Fruit fly (Drosophila melanogaster) whole organism, embryonic: Measurements from ENCODE around the gene CG2865.
A peak's percentile ranks its signal among the peaks of the same experiment; 100 is the strongest.

Experiments used
- BEAF-32 ChIP-seq: fragments of 200-800 bp; sonication (Bioruptor generic); optimal IDR thresholded peaks from 3 replicates; lab custom pipeline; 2017; ENCODE audit warnings: missing biosample characterization, missing genetic modification characterization, mild to moderate bottlenecking, moderate library complexity, missing genetic modification reagents
- CG11085 ChIP-seq: fragments of 200-800 bp; sonication (Bioruptor generic); IDR thresholded peaks from 2 replicates; pipeline ENCODE4 v1.3.6; 2022; ENCODE audit warnings: missing biosample characterization, missing genetic modification characterization
- CG12659 ChIP-seq: fragments of 200-800 bp; sonication (Bioruptor generic); optimal IDR thresholded peaks from 3 replicates; lab custom pipeline; 2017; ENCODE audit warnings: mild to moderate bottlenecking, missing biosample characterization, missing genetic modification reagents, missing genetic modification characterization
- CG13775 ChIP-seq: fragments of 200-800 bp; sonication (Bioruptor generic); optimal IDR thresholded peaks from 3 replicates; lab custom pipeline; 2017; ENCODE audit warnings: missing biosample characterization, mild to moderate bottlenecking, missing genetic modification characterization
- CG14014 ChIP-seq: fragments of 200-800 bp; sonication (Bioruptor generic); IDR thresholded peaks from 2 replicates; pipeline ENCODE4 v1.3.6; 2022; ENCODE audit warnings: missing biosample characterization, missing genetic modification characterization
- CG14050 ChIP-seq: fragments of 200-800 bp; sonication (Bioruptor generic); IDR thresholded peaks from 3 replicates; pipeline ENCODE4 v1.3.6; 2022; ENCODE audit warnings: missing biosample characterization, missing genetic modification characterization
- CG17829 ChIP-seq: fragments of 200-800 bp; optimal IDR thresholded peaks from 2 replicates; lab custom pipeline; 2019; ENCODE audit warnings: missing biosample characterization, mild to moderate bottlenecking, missing genetic modification characterization, moderate library complexity
- CG18262 ChIP-seq: fragments of 200-800 bp; optimal IDR thresholded peaks from 3 replicates; lab custom pipeline; 2019; ENCODE audit warnings: missing biosample characterization, mild to moderate bottlenecking, missing genetic modification characterization, moderate library complexity
- CG1832 ChIP-seq: fragments of 200-800 bp; sonication (Bioruptor generic); optimal IDR thresholded peaks from 2 replicates; lab custom pipeline; 2017; ENCODE audit warnings: missing biosample characterization, mild to moderate bottlenecking, missing genetic modification characterization, inconsistent platforms
- CG2678 ChIP-seq: fragments of 200-800 bp; sonication (Bioruptor generic); optimal IDR thresholded peaks from 3 replicates; lab custom pipeline; 2019; ENCODE audit warnings: missing biosample characterization, mild to moderate bottlenecking, missing genetic modification characterization, moderate library complexity
- CG3407 ChIP-seq: fragments of 200-800 bp; sonication (Bioruptor generic); optimal IDR thresholded peaks from 2 replicates; lab custom pipeline; 2018; ENCODE audit warnings: missing biosample characterization, mild to moderate bottlenecking, missing genetic modification characterization
- CG6689 ChIP-seq: fragments of 200-800 bp; sonication (Bioruptor generic); IDR thresholded peaks from 2 replicates; pipeline ENCODE4 v1.3.6; 2022; ENCODE audit warnings: missing biosample characterization, missing genetic modification characterization
- CG6791 ChIP-seq: fragments of 200-800 bp; sonication (Bioruptor generic); IDR thresholded peaks from 3 replicates; pipeline ENCODE4 v1.3.6; 2022; ENCODE audit warnings: missing biosample characterization, missing genetic modification characterization; ENCODE audit not compliant: partially characterized antibody
- CG8359 ChIP-seq: fragments of 200-800 bp; sonication (Bioruptor generic); optimal IDR thresholded peaks from 2 replicates; lab custom pipeline; 2017; ENCODE audit warnings: missing biosample characterization, mild to moderate bottlenecking, missing genetic modification characterization, borderline replicate concordance
- CG8944 ChIP-seq: fragments of 200-800 bp; sonication (Bioruptor generic); optimal IDR thresholded peaks from 3 replicates; lab custom pipeline; 2016; ENCODE audit warnings: missing biosample characterization, missing genetic modification characterization
- CG9817 ChIP-seq: fragments of 200-800 bp; sonication (Bioruptor generic); optimal IDR thresholded peaks from 2 replicates; lab custom pipeline; 2018; ENCODE audit warnings: missing biosample characterization, mild to moderate bottlenecking, missing genetic modification characterization, moderate library complexity
- D ChIP-seq, 2 experiments: fragments of 200-800 bp in 1 of 2; fragments of >200 bp in 1 of 2; sonication (Bioruptor generic) in 1 of 2; optimal IDR thresholded peaks; 2 replicates in 1 of 2; 3 replicates in 1 of 2; lab custom pipeline; 2017; ENCODE audit warnings: mild to moderate bottlenecking in 1 of 2, missing biosample characterization in 1 of 2, missing genetic modification characterization in 1 of 2, missing genetic modification reagents in 1 of 2
- Dad ChIP-seq: fragments of 200-800 bp; sonication (Bioruptor generic); optimal IDR thresholded peaks from 3 replicates; lab custom pipeline; 2016; ENCODE audit warnings: missing biosample characterization, missing genetic modification characterization
- Ets65A ChIP-seq: fragments of 200-800 bp; sonication (Bioruptor generic); peaks from one replicate; lab custom pipeline; 2016; ENCODE audit warnings: missing biosample characterization, missing genetic modification characterization
- Gug ChIP-seq: fragments of 200-800 bp; sonication (Bioruptor generic); IDR thresholded peaks from 4 replicates; pipeline ENCODE4 v1.3.6; 2022; ENCODE audit warnings: missing biosample characterization, missing genetic modification characterization
- Hr3 ChIP-seq: fragments of 200-800 bp; sonication (Bioruptor generic); optimal IDR thresholded peaks from 3 replicates; lab custom pipeline; 2016; ENCODE audit warnings: missing biosample characterization, missing genetic modification characterization
- Kr ChIP-seq: fragments of 200-800 bp; sonication (Bioruptor generic); optimal IDR thresholded peaks from 2 replicates; lab custom pipeline; 2017; ENCODE audit warnings: missing biosample characterization, mild to moderate bottlenecking, missing genetic modification characterization
- Lim3 ChIP-seq: fragments of 200-800 bp; sonication (Bioruptor generic); IDR thresholded peaks from 2 replicates; pipeline ENCODE4 v1.3.6; 2022; ENCODE audit warnings: missing biosample characterization, missing genetic modification characterization
- MESR4 ChIP-seq: fragments of 200-800 bp; sonication (Bioruptor generic); optimal IDR thresholded peaks from 2 replicates; lab custom pipeline; 2018; ENCODE audit warnings: missing biosample characterization, mild to moderate bottlenecking, missing genetic modification characterization, moderate library complexity
- MTF-1 ChIP-seq: fragments of 200-800 bp; sonication (Bioruptor generic); optimal IDR thresholded peaks from 2 replicates; lab custom pipeline; 2018; ENCODE audit warnings: missing biosample characterization, mild to moderate bottlenecking, missing genetic modification characterization, borderline replicate concordance
- Med ChIP-seq: fragments of 200-800 bp; sonication (Bioruptor generic); peaks from one replicate; lab custom pipeline; 2016; ENCODE audit warnings: missing biosample characterization, missing genetic modification characterization, mild to moderate bottlenecking, inconsistent platforms, moderate library complexity
- Mrtf ChIP-seq: fragments of 200-800 bp; sonication (Bioruptor generic); IDR thresholded peaks from 3 replicates; pipeline ENCODE4 v1.3.6; 2022; ENCODE audit warnings: missing biosample characterization, missing genetic modification characterization
- NFAT ChIP-seq: fragments of 200-800 bp; sonication (Bioruptor generic); IDR thresholded peaks from 2 replicates; pipeline ENCODE4 v1.3.6; 2022; ENCODE audit warnings: missing biosample characterization, missing genetic modification characterization
- Nf-YB ChIP-seq: fragments of 200-800 bp; sonication (Bioruptor generic); optimal IDR thresholded peaks from 3 replicates; lab custom pipeline; 2019; ENCODE audit warnings: missing biosample characterization, mild to moderate bottlenecking, missing genetic modification characterization, moderate library complexity
- Opbp ChIP-seq: fragments of 200-800 bp; sonication (Bioruptor generic); IDR thresholded peaks from 3 replicates; pipeline ENCODE4 v1.3.6; 2022; ENCODE audit warnings: missing biosample characterization, missing genetic modification characterization; ENCODE audit not compliant: partially characterized antibody
- Sin3A ChIP-seq: fragments of >200 bp; optimal IDR thresholded peaks from 2 replicates; lab custom pipeline; 2018
- aop ChIP-seq: fragments of 200-800 bp; sonication (Bioruptor generic); IDR thresholded peaks from 2 replicates; pipeline ENCODE4 v1.3.6; 2022; ENCODE audit warnings: missing biosample characterization, missing genetic modification characterization
- corto ChIP-seq: fragments of 200-800 bp; sonication (Bioruptor generic); optimal IDR thresholded peaks from 2 replicates; lab custom pipeline; 2016; ENCODE audit warnings: missing biosample characterization, mild to moderate bottlenecking, missing genetic modification characterization, moderate library complexity
- crc ChIP-seq: fragments of 200-800 bp; sonication (Bioruptor generic); optimal IDR thresholded peaks from 2 replicates; lab custom pipeline; 2016; ENCODE audit warnings: missing biosample characterization, missing genetic modification characterization
- en ChIP-seq: fragments of 200-800 bp; sonication (Bioruptor generic); optimal IDR thresholded peaks from 2 replicates; lab custom pipeline; 2016; ENCODE audit warnings: missing biosample characterization, missing genetic modification characterization
- grau ChIP-seq: fragments of 200-800 bp; optimal IDR thresholded peaks from 3 replicates; lab custom pipeline; 2019; ENCODE audit warnings: missing biosample characterization, mild to moderate bottlenecking, missing genetic modification characterization, moderate library complexity
- ken ChIP-seq: fragments of 200-800 bp; sonication (Bioruptor generic); IDR thresholded peaks from 3 replicates; pipeline ENCODE4 v1.3.6; 2022; ENCODE audit warnings: missing biosample characterization, missing genetic modification characterization
- nmo ChIP-seq: fragments of 200-800 bp; sonication (Bioruptor generic); optimal IDR thresholded peaks from 2 replicates; lab custom pipeline; 2018; ENCODE audit warnings: missing biosample characterization, mild to moderate bottlenecking, missing genetic modification characterization, moderate library complexity
- pros ChIP-seq: fragments of 200-800 bp; sonication (Bioruptor generic); optimal IDR thresholded peaks from 3 replicates; lab custom pipeline; 2019; ENCODE audit warnings: missing biosample characterization, mild to moderate bottlenecking, missing genetic modification characterization, moderate library complexity
- sens ChIP-seq: fragments of 200-800 bp; sonication (Bioruptor generic); peaks from one replicate; lab custom pipeline; 2016; ENCODE audit warnings: missing biosample characterization, missing genetic modification characterization
- seq ChIP-seq: fragments of 200-800 bp; sonication (Bioruptor generic); IDR thresholded peaks from 2 replicates; pipeline ENCODE4 v1.3.6; 2022; ENCODE audit warnings: missing biosample characterization, missing genetic modification characterization
- sim ChIP-seq: fragments of 200-800 bp; sonication (Bioruptor generic); IDR thresholded peaks from 2 replicates; pipeline ENCODE4 v1.3.6; 2022; ENCODE audit warnings: missing biosample characterization, missing genetic modification characterization
- sna ChIP-seq: fragments of 200-800 bp; sonication (Bioruptor generic); IDR thresholded peaks from 2 replicates; pipeline ENCODE4 v1.3.6; 2022; ENCODE audit warnings: missing biosample characterization, missing genetic modification characterization; ENCODE audit not compliant: partially characterized antibody
- so ChIP-seq: fragments of 200-800 bp; sonication (Bioruptor generic); IDR thresholded peaks from 3 replicates; pipeline ENCODE4 v1.3.6; 2022; ENCODE audit warnings: missing biosample characterization, missing genetic modification characterization
- stc ChIP-seq: fragments of 200-800 bp; sonication (Bioruptor generic); IDR thresholded peaks from 2 replicates; pipeline ENCODE4 v1.3.6; 2022; ENCODE audit warnings: missing biosample characterization, missing genetic modification characterization
- sug ChIP-seq: fragments of 200-800 bp; optimal IDR thresholded peaks from 2 replicates; lab custom pipeline; 2019; ENCODE audit warnings: missing biosample characterization, mild to moderate bottlenecking, missing genetic modification characterization, moderate library complexity
- tap ChIP-seq: fragments of 200-800 bp; optimal IDR thresholded peaks from 3 replicates; lab custom pipeline; 2019; ENCODE audit warnings: missing biosample characterization, mild to moderate bottlenecking, missing genetic modification characterization, moderate library complexity
- tll ChIP-seq, 2 experiments: fragments of 200-800 bp in 1 of 2; fragments of >200 bp in 1 of 2; sonication (Bioruptor generic) in 1 of 2; optimal IDR thresholded peaks; 2 replicates each; lab custom pipeline; 2017 to 2019; ENCODE audit warnings: missing biosample characterization in 2 of 2, missing genetic modification characterization in 2 of 2, mild to moderate bottlenecking in 1 of 2, moderate library complexity in 1 of 2
- tna ChIP-seq: fragments of 200-800 bp; sonication (Bioruptor generic); IDR thresholded peaks from 2 replicates; pipeline ENCODE4 v1.3.6; 2022; ENCODE audit warnings: missing biosample characterization, missing genetic modification characterization; ENCODE audit not compliant: partially characterized antibody
- zen ChIP-seq: fragments of 200-800 bp; sonication (Bioruptor generic); optimal IDR thresholded peaks from 3 replicates; lab custom pipeline; 2018; ENCODE audit warnings: missing biosample characterization, mild to moderate bottlenecking, missing genetic modification characterization, moderate library complexity

Gene CG2865

dm6 chrX:2329312-2329711 lies 36.1 kb upstream of the CG2865 start (continued):
- TF ChIP-seq pros: peak; percentile 67
- no peak for TF ChIP-seq NFAT (GFP tag; lab: Robert Waterston, UW)
- peak; percentile 56 for TF ChIP-seq CG13775
- TF ChIP-seq tap (tag; lab: Kevin White, UChicago): peak; percentile 50
- no peak for TF ChIP-seq Opbp (GFP tag; lab: Robert Waterston, UW)
- no peak for TF ChIP-seq Kr (GFP tag; lab: Kevin White, UChicago)
- no peak for TF ChIP-seq CG1832 (GFP tag; lab: Kevin White, UChicago)
- peak; percentile 69 for TF ChIP-seq Mrtf
- peak; percentile 66 for TF ChIP-seq CG6689 (GFP tag; lab: Robert Waterston, UW)
- peak; percentile 66 for TF ChIP-seq CG2678 (tag; lab: Kevin White, UChicago)
- TF ChIP-seq ken: peak; percentile 78; the same call in 2 of the 3 replicates
- peak; percentile 95 for TF ChIP-seq sens (GFP tag; lab: Kevin White, UChicago)
- TF ChIP-seq CG9817 (tag; lab: Kevin White, UChicago): peak; percentile 54
- no peak for TF ChIP-seq D (optimal IDR thresholded peaks at IDR 0.05; lab: Kevin White, UChicago)
- peak; percentile 59 for TF ChIP-seq D (GFP tag; optimal IDR thresholded peaks at IDR 0.05; lab: Kevin White, UChicago)
- TF ChIP-seq BEAF-32 (GFP tag; lab: Kevin White, UChicago): no peak
- peak; percentile 81 for TF ChIP-seq seq (GFP tag; lab: Robert Waterston, UW)
- peak; percentile 88 for TF ChIP-seq CG14050
- peak; percentile 81 for TF ChIP-seq nmo (GFP tag; lab: Kevin White, UChicago)
- TF ChIP-seq grau (tag; lab: Kevin White, UChicago): peak; percentile 71
- TF ChIP-seq sug (tag; lab: Kevin White, UChicago): no peak
- TF ChIP-seq sna (GFP tag; lab: Robert Waterston, UW): no peak
- TF ChIP-seq MTF-1 (GFP tag; lab: Kevin White, UChicago): no peak
- TF ChIP-seq tll (GFP tag; optimal IDR thresholded peaks at IDR 0.05; lab: Kevin White, UChicago): no peak
- TF ChIP-seq CG8359 (GFP tag; lab: Kevin White, UChicago): no peak
- no peak for TF ChIP-seq Sin3A (lab: Kevin White, UChicago)
- peak; percentile 54; the same call in 1 of the 2 replicates for TF ChIP-seq sim
- TF ChIP-seq CG12659 (GFP tag; lab: Kevin White, UChicago): peak; percentile 68
- TF ChIP-seq CG8944 (GFP tag; lab: Kevin White, UChicago): peak; percentile 70
- TF ChIP-seq CG11085: 0 out of 2 replicates have a peak, but pooled peaks have one; percentile 21
- TF ChIP-seq tna (GFP tag; lab: Robert Waterston, UW): no peak
- TF ChIP-seq MESR4 (GFP tag; lab: Kevin White, UChicago): no peak
- TF ChIP-seq Ets65A (GFP tag; lab: Kevin White, UChicago): peak; percentile 95
- no peak for TF ChIP-seq corto (GFP tag; lab: Kevin White, UChicago)
- 0 out of 2 replicates have a peak, but pooled peaks have one; percentile 24 for TF ChIP-seq aop
- TF ChIP-seq zen: no peak
- TF ChIP-seq crc: peak; percentile 30
- peak; percentile 25 for TF ChIP-seq en (GFP tag; lab: Kevin White, UChicago)
- TF ChIP-seq Hr3: peak; percentile 72
- TF ChIP-seq CG6791: no peak
- peak; percentile 52 for TF ChIP-seq CG17829
- no peak for TF ChIP-seq Lim3 (GFP tag; lab: Robert Waterston, UW)
- TF ChIP-seq CG18262: peak; percentile 74
- peak; percentile 31 for TF ChIP-seq Nf-YB (GFP tag; lab: Kevin White, UChicago)
- peak; percentile 87 for TF ChIP-seq CG14014 (GFP tag; lab: Robert Waterston, UW)
- peak; percentile 89 for TF ChIP-seq Med (GFP tag; lab: Kevin White, UChicago)
- peak; percentile 67 for TF ChIP-seq stc (GFP tag; lab: Robert Waterston, UW)
- TF ChIP-seq Gug (GFP tag; lab: Robert Waterston, UW): peak; percentile 75
- peak; percentile 42 for TF ChIP-seq CG3407 (GFP tag; lab: Kevin White, UChicago)
- peak; percentile 57; the same call in 1 of the 3 replicates for TF ChIP-seq so (GFP tag; lab: Robert Waterston, UW)
- TF ChIP-seq Dad (GFP tag; lab: Kevin White, UChicago): peak; percentile 76
